Worm (Caenorhabditis elegans) whole organism, L1 larva: ENCODE data around the gene fbxb-24.
A peak's percentile ranks its signal among the peaks of the same experiment; 100 is the strongest.

Source experiments
- Y116A8C.19 ChIP-seq: sonication (generic microtip); optimal IDR thresholded peaks from 2 replicates; lab custom pipeline; 2016; ENCODE audit warnings: missing compliant biosample characterization, missing genetic modification characterization, borderline replicate concordance
- aha-1 ChIP-seq: fragments of 150-350 bp; optimal IDR thresholded peaks from 2 replicates; lab custom pipeline; 2014; ENCODE audit warnings: missing biosample characterization, missing genetic modification characterization
- alr-1 ChIP-seq: fragments of 200-800 bp; sonication (Bioruptor generic); optimal IDR thresholded peaks from 2 replicates; lab custom pipeline; 2018; ENCODE audit warnings: borderline replicate concordance, mild to moderate bottlenecking, missing genetic modification characterization, missing compliant biosample characterization
- aly-2 ChIP-seq: fragments of 150-350 bp; optimal IDR thresholded peaks from 2 replicates; lab custom pipeline; 2014; ENCODE audit warnings: missing biosample characterization, missing genetic modification characterization
- ama-1 ChIP-seq: fragments of 150-350 bp; optimal IDR thresholded peaks from 2 replicates; lab custom pipeline; 2014
- blmp-1 ChIP-seq: fragments of 150-350 bp; optimal IDR thresholded peaks from 2 replicates; lab custom pipeline; 2014; ENCODE audit warnings: missing biosample characterization, missing genetic modification characterization
- ceh-63 ChIP-seq: fragments of 200-800 bp; sonication (Bioruptor generic); optimal IDR thresholded peaks from 2 replicates; lab custom pipeline; 2018; ENCODE audit warnings: mild to moderate bottlenecking, missing genetic modification characterization, missing compliant biosample characterization
- ceh-88 ChIP-seq: fragments of 200-800 bp; sonication (Bioruptor generic); IDR thresholded peaks from 2 replicates; pipeline ENCODE4 v1.3.6; 2022; ENCODE audit warnings: missing genetic modification characterization, missing compliant biosample characterization
- ceh-90 ChIP-seq: sonication (generic microtip); optimal IDR thresholded peaks from 2 replicates; lab custom pipeline; 2016; ENCODE audit warnings: missing genetic modification characterization, missing compliant biosample characterization
- dpl-1 ChIP-seq, 3 experiments: fragments of 150-350 bp in 2 of 3; sonication (generic microtip) in 1 of 3; optimal IDR thresholded peaks; 2 replicates each; lab custom pipeline; 2014 to 2017; ENCODE audit warnings: missing biosample characterization in 3 of 3, missing genetic modification characterization in 3 of 3, missing genetic modification reagents in 3 of 3
- dsc-1 ChIP-seq: sonication (generic microtip); optimal IDR thresholded peaks from 2 replicates; lab custom pipeline; 2016; ENCODE audit warnings: mild to moderate bottlenecking, missing genetic modification characterization, missing compliant biosample characterization
- efl-3 ChIP-seq: fragments of 200-800 bp; sonication (Bioruptor generic); optimal IDR thresholded peaks from 2 replicates; lab custom pipeline; 2018; ENCODE audit warnings: mild to moderate bottlenecking, missing genetic modification characterization, missing compliant biosample characterization
- egl-13 ChIP-seq: sonication (generic microtip); optimal IDR thresholded peaks from 2 replicates; lab custom pipeline; 2016; ENCODE audit warnings: missing genotype, missing genetic modification reagents, missing genetic modification characterization, missing compliant biosample characterization
- egl-27 ChIP-seq, 2 experiments: fragments of 150-350 bp in 1 of 2; sonication (generic microtip); optimal IDR thresholded peaks; 3 replicates each; lab custom pipeline; 2017 to 2018; ENCODE audit warnings: missing biosample characterization in 2 of 2, missing genetic modification characterization in 2 of 2, missing genetic modification reagents in 2 of 2
- elt-2 ChIP-seq: sonication (generic microtip); optimal IDR thresholded peaks from 2 replicates; lab custom pipeline; 2016; ENCODE audit warnings: missing genetic modification characterization, mild to moderate bottlenecking, inconsistent platforms, missing compliant biosample characterization, missing genetic modification reagents
- fkh-10 ChIP-seq: sonication (generic microtip); optimal IDR thresholded peaks from 2 replicates; lab custom pipeline; 2017; ENCODE audit warnings: missing biosample characterization, missing genetic modification reagents, missing genetic modification characterization
- fkh-4 ChIP-seq: sonication (generic microtip); optimal IDR thresholded peaks from 2 replicates; lab custom pipeline; 2016; ENCODE audit warnings: missing compliant biosample characterization, missing genetic modification characterization, borderline replicate concordance
- fkh-8 ChIP-seq: sonication (generic microtip); optimal IDR thresholded peaks from 2 replicates; lab custom pipeline; 2016; ENCODE audit warnings: mild to moderate bottlenecking, missing genetic modification characterization, missing compliant biosample characterization
- grh-1 ChIP-seq: fragments of 200-800 bp; sonication (Bioruptor generic); IDR thresholded peaks from 2 replicates; pipeline ENCODE4 v1.3.6; 2022; ENCODE audit warnings: missing genetic modification reagents, missing genetic modification characterization, missing compliant biosample characterization
- hlh-17 ChIP-seq: fragments of 200-800 bp; sonication (Bioruptor generic); optimal IDR thresholded peaks from 2 replicates; lab custom pipeline; 2018; ENCODE audit warnings: missing genetic modification characterization, mild to moderate bottlenecking, missing compliant biosample characterization, moderate library complexity, borderline replicate concordance
- hlh-4 ChIP-seq: sonication (generic microtip); optimal IDR thresholded peaks from 2 replicates; lab custom pipeline; 2016; ENCODE audit warnings: mild to moderate bottlenecking, missing genetic modification characterization, missing compliant biosample characterization
- irx-1 ChIP-seq: sonication (generic microtip); optimal IDR thresholded peaks from 2 replicates; lab custom pipeline; 2016; ENCODE audit warnings: missing genetic modification characterization, missing compliant biosample characterization
- isw-1 ChIP-seq: fragments of 200-800 bp; sonication (Bioruptor generic); IDR thresholded peaks from 2 replicates; pipeline ENCODE4 v1.3.6; 2022; ENCODE audit warnings: missing genetic modification characterization, missing compliant biosample characterization
- lin-14 ChIP-seq: fragments of 200-800 bp; sonication (Bioruptor generic); optimal IDR thresholded peaks from 2 replicates; lab custom pipeline; 2018; ENCODE audit warnings: mild to moderate bottlenecking, missing genetic modification characterization, moderate library complexity, missing compliant biosample characterization
- lin-35 ChIP-seq, 2 experiments: fragments of 150-350 bp; optimal IDR thresholded peaks; 2 replicates each; lab custom pipeline; 2014; ENCODE audit warnings: missing biosample characterization in 2 of 2, missing genetic modification characterization in 2 of 2, missing genetic modification reagents in 2 of 2
- lin-39 ChIP-seq: fragments of 150-350 bp; optimal IDR thresholded peaks from 2 replicates; lab custom pipeline; 2014; ENCODE audit warnings: missing biosample characterization, missing genetic modification reagents, missing genetic modification characterization
- lsy-2 ChIP-seq, 2 experiments: fragments of 150-350 bp; optimal IDR thresholded peaks; 2 replicates each; lab custom pipeline; 2014; ENCODE audit warnings: missing biosample characterization in 2 of 2, missing genetic modification characterization in 2 of 2
- mab-9 ChIP-seq: fragments of 200-800 bp; sonication (Bioruptor generic); IDR thresholded peaks from 2 replicates; pipeline ENCODE4 v1.3.6; 2022; ENCODE audit warnings: missing genetic modification reagents, missing genetic modification characterization, missing compliant biosample characterization
- mdl-1 ChIP-seq, 2 experiments: fragments of 150-350 bp; optimal IDR thresholded peaks; 2 replicates each; lab custom pipeline; 2014 to 2017; ENCODE audit warnings: missing biosample characterization in 2 of 2, missing genetic modification characterization in 2 of 2, inconsistent platforms in 1 of 2
- mep-1 ChIP-seq: fragments of 150-350 bp; optimal IDR thresholded peaks from 2 replicates; lab custom pipeline; 2014; ENCODE audit warnings: missing biosample characterization, missing genetic modification characterization
- nhr-11 ChIP-seq: fragments of 150-350 bp; optimal IDR thresholded peaks from 2 replicates; lab custom pipeline; 2014; ENCODE audit warnings: missing biosample characterization, missing genetic modification characterization
- nhr-19 ChIP-seq: fragments of 200-800 bp; sonication (Bioruptor generic); conservative IDR thresholded peaks from 2 replicates; pipeline ENCODE4 v1.3.6; 2022; ENCODE audit warnings: missing genetic modification characterization, missing compliant biosample characterization
- nhr-28 ChIP-seq: fragments of 150-350 bp; optimal IDR thresholded peaks from 2 replicates; lab custom pipeline; 2014; ENCODE audit warnings: missing biosample characterization, missing genetic modification characterization
- nhr-47 ChIP-seq: sonication (generic microtip); optimal IDR thresholded peaks from 2 replicates; lab custom pipeline; 2016; ENCODE audit warnings: mild to moderate bottlenecking, missing genetic modification characterization, moderate library complexity, missing compliant biosample characterization
- nhr-71 ChIP-seq: sonication (generic microtip); optimal IDR thresholded peaks from 2 replicates; lab custom pipeline; 2016; ENCODE audit warnings: mild to moderate bottlenecking, missing genetic modification characterization, moderate library complexity, missing compliant biosample characterization
- nhr-77 ChIP-seq: fragments of 150-350 bp; optimal IDR thresholded peaks from 2 replicates; lab custom pipeline; 2014; ENCODE audit warnings: missing biosample characterization, missing genetic modification characterization
- nhr-90 ChIP-seq: sonication (generic microtip); optimal IDR thresholded peaks from 2 replicates; lab custom pipeline; 2016; ENCODE audit warnings: mild to moderate bottlenecking, missing genetic modification characterization, missing compliant biosample characterization; ENCODE audit not compliant: poor library complexity
- pax-3 ChIP-seq: fragments of 200-800 bp; sonication (Bioruptor generic); optimal IDR thresholded peaks from 2 replicates; lab custom pipeline; 2018; ENCODE audit warnings: mild to moderate bottlenecking, missing genetic modification characterization, moderate library complexity, missing compliant biosample characterization
- pqm-1 ChIP-seq: sonication (generic microtip); optimal IDR thresholded peaks from 3 replicates; lab custom pipeline; 2017; ENCODE audit warnings: missing biosample characterization, missing genetic modification characterization
- rnt-1 ChIP-seq: sonication (generic microtip); optimal IDR thresholded peaks from 2 replicates; lab custom pipeline; 2016; ENCODE audit warnings: mild to moderate bottlenecking, missing genetic modification characterization, moderate library complexity, missing compliant biosample characterization
- skn-1 ChIP-seq: fragments of 150-350 bp; optimal IDR thresholded peaks from 2 replicates; lab custom pipeline; 2014; ENCODE audit warnings: missing biosample characterization, missing genetic modification characterization
- snpc-4 ChIP-seq: fragments of 150-350 bp; optimal IDR thresholded peaks from 2 replicates; lab custom pipeline; 2014; ENCODE audit warnings: missing biosample characterization, missing genetic modification characterization
- snu-23 ChIP-seq: sonication (generic microtip); optimal IDR thresholded peaks from 2 replicates; lab custom pipeline; 2016; ENCODE audit warnings: missing genetic modification characterization, missing compliant biosample characterization
- sox-4 ChIP-seq: sonication (generic microtip); optimal IDR thresholded peaks from 2 replicates; lab custom pipeline; 2016; ENCODE audit warnings: missing genetic modification characterization, missing compliant biosample characterization
- swsn-7 ChIP-seq: sonication (generic microtip); optimal IDR thresholded peaks from 2 replicates; lab custom pipeline; 2016; ENCODE audit warnings: missing genetic modification characterization, missing compliant biosample characterization
- tbx-2 ChIP-seq: sonication (generic microtip); optimal IDR thresholded peaks from 2 replicates; lab custom pipeline; 2016; ENCODE audit warnings: missing genetic modification characterization, missing compliant biosample characterization
- tlp-1 ChIP-seq: fragments of 150-350 bp; optimal IDR thresholded peaks from 2 replicates; lab custom pipeline; 2014; ENCODE audit warnings: missing biosample characterization, missing genetic modification characterization
- unc-130 ChIP-seq: fragments of 150-350 bp; optimal IDR thresholded peaks from 2 replicates; lab custom pipeline; 2017; ENCODE audit warnings: missing biosample characterization, missing genetic modification characterization, inconsistent platforms
- unc-86 ChIP-seq: sonication (generic microtip); optimal IDR thresholded peaks from 2 replicates; lab custom pipeline; 2016; ENCODE audit warnings: missing genetic modification characterization, missing compliant biosample characterization
- vab-15 ChIP-seq: sonication (generic microtip); optimal IDR thresholded peaks from 2 replicates; lab custom pipeline; 2017; ENCODE audit warnings: missing genotype, mild to moderate bottlenecking, missing genetic modification characterization, missing compliant biosample characterization
- zip-4 ChIP-seq: fragments of 200-800 bp; sonication (Bioruptor generic); optimal IDR thresholded peaks from 2 replicates; lab custom pipeline; 2018; ENCODE audit warnings: mild to moderate bottlenecking, missing genetic modification characterization, moderate library complexity, missing compliant biosample characterization
- ztf-11 ChIP-seq, 2 experiments: sonication (generic microtip); optimal IDR thresholded peaks; 2 replicates each; lab custom pipeline; 2016 to 2017; ENCODE audit warnings: missing genetic modification characterization in 2 of 2, missing biosample characterization in 1 of 2, missing compliant biosample characterization in 1 of 2
- ztf-4 ChIP-seq: fragments of 150-350 bp; optimal IDR thresholded peaks from 2 replicates; lab custom pipeline; 2014; ENCODE audit warnings: missing biosample characterization, missing genetic modification characterization

fbxb-24 gene

ce11 chrIII:11921658-11922098 is 12.9 kb downstream of the fbxb-24 start, which contains the start of gene Y56A3A.22:
Y56A3A.22 (plus strand) TSS chrIII:11921692.
- TF ChIP-seq blmp-1 (tag; lab: Kevin White, UChicago) (no peak), sox-4 (tag; lab: Kevin White, UChicago) (no peak), ceh-63 (no peak), mep-1 (tag; lab: Kevin White, UChicago) (no peak), irx-1 (tag; lab: Kevin White, UChicago) (no peak), tbx-2 (peak; percentile 7), snpc-4 (tag; lab: Kevin White, UChicago) (no peak), fkh-4 (tag; lab: Kevin White, UChicago) (no peak), nhr-11 (tag; lab: Kevin White, UChicago) (no peak), pqm-1 (tag; lab: Kevin White, UChicago) (no peak), swsn-7 (tag; lab: Kevin White, UChicago) (no peak), dpl-1 (GFP tag; optimal IDR thresholded peaks at IDR 0.05; lab: Kevin White, UChicago) (no peak), lin-14 (no peak), dsc-1 (tag; lab: Kevin White, UChicago) (no peak), fkh-10 (GFP tag; lab: Kevin White, UChicago) (no peak), aha-1 (no peak), pax-3 (tag; lab: Kevin White, UChicago) (peak; percentile 33), mab-9 (GFP tag; lab: Robert Waterston, UW) (no peak), ama-1 (lab: Kevin White, UChicago) (peak; percentile 86), unc-130 (tag; lab: Kevin White, UChicago) (no peak), mdl-1 (tag; optimal IDR thresholded peaks at IDR 0.05; lab: Kevin White, UChicago) (no peak), nhr-77 (tag; lab: Kevin White, UChicago) (no peak), snu-23 (GFP tag; lab: Kevin White, UChicago) (peak; percentile 14), hlh-17 (peak; percentile 43), nhr-19 (GFP tag; lab: Robert Waterston, UW) (no peak), nhr-28 (tag; lab: Kevin White, UChicago) (no peak), skn-1 (tag; lab: Kevin White, UChicago) (no peak), ceh-90 (no peak), rnt-1 (tag; lab: Kevin White, UChicago) (peak; percentile 39), egl-13 (tag; lab: Kevin White, UChicago) (no peak), elt-2 (peak; percentile 29), vab-15 (tag; lab: Kevin White, UChicago) (no peak), zip-4 (GFP tag; lab: Kevin White, UChicago) (peak; percentile 27), egl-27 (tag; optimal IDR thresholded peaks at IDR 0.05; lab: Kevin White, UChicago) (no peak), ztf-4 (peak; percentile 80), ceh-88 (GFP tag; lab: Robert Waterston, UW) (no peak), lin-39 (tag; lab: Kevin White, UChicago) (no peak), nhr-71 (tag; lab: Kevin White, UChicago) (peak; percentile 62), ztf-11 (tag; optimal IDR thresholded peaks at IDR 0.05; lab: Kevin White, UChicago) (no peak), unc-86 (tag; lab: Kevin White, UChicago) (no peak), grh-1 (GFP tag; lab: Robert Waterston, UW) (peak; percentile 25), hlh-4 (tag; lab: Kevin White, UChicago) (no peak), lsy-2 (tag; optimal IDR thresholded peaks at IDR 0.05; lab: Kevin White, UChicago) (peak in 1 of 2 experiments; percentile 7), alr-1 (tag; lab: Kevin White, UChicago) (no peak), Y116A8C.19 (tag; lab: Kevin White, UChicago) (no peak), nhr-47 (tag; lab: Kevin White, UChicago) (peak; percentile 40), fkh-8 (tag; lab: Kevin White, UChicago) (no peak), isw-1 (GFP tag; lab: Robert Waterston, UW) (no peak), tlp-1 (no peak), aly-2 (tag; lab: Kevin White, UChicago) (peak; percentile 70), nhr-90 (tag; lab: Kevin White, UChicago) (peak; percentile 57), lin-35 (GFP tag; optimal IDR thresholded peaks at IDR 0.05; lab: Kevin White, UChicago) (peak in 1 of 2 experiments; percentile 29), efl-3 (GFP tag; lab: Kevin White, UChicago) (no peak)
